Fruit fly (Drosophila melanogaster) whole organism, embryonic: ENCODE data around the gene Gss1.

Source experiments
- Aef1 ChIP-seq: fragments of 200-800 bp; sonication (Bioruptor generic); IDR thresholded peaks from 3 replicates; pipeline ENCODE4 v1.3.6; 2022; ENCODE audit warnings: missing biosample characterization, missing genetic modification characterization
- CG1024 ChIP-seq: fragments of 200-800 bp; sonication (Bioruptor generic); IDR thresholded peaks from 2 replicates; pipeline ENCODE4 v1.3.6; 2022; ENCODE audit warnings: missing biosample characterization, missing genetic modification characterization
- CG10274 ChIP-seq: fragments of 200-800 bp; sonication (Bioruptor generic); optimal IDR thresholded peaks from 3 replicates; lab custom pipeline; 2017; ENCODE audit warnings: missing biosample characterization, mild to moderate bottlenecking, missing genetic modification characterization
- CG11696 ChIP-seq: fragments of 200-800 bp; sonication (Bioruptor generic); IDR thresholded peaks from 2 replicates; pipeline ENCODE4 v1.3.6; 2022; ENCODE audit warnings: missing biosample characterization, missing genetic modification characterization
- CG12236 ChIP-seq: fragments of 200-800 bp; sonication (Bioruptor generic); optimal IDR thresholded peaks from 2 replicates; lab custom pipeline; 2016; ENCODE audit warnings: missing biosample characterization, missing genetic modification characterization
- CG12299 ChIP-seq: fragments of 200-800 bp; sonication (Bioruptor generic); optimal IDR thresholded peaks from 2 replicates; lab custom pipeline; 2018; ENCODE audit warnings: missing biosample characterization, mild to moderate bottlenecking, missing genetic modification characterization
- CG12769 ChIP-seq: fragments of 200-800 bp; sonication (Bioruptor generic); optimal IDR thresholded peaks from 2 replicates; lab custom pipeline; 2019; ENCODE audit warnings: missing biosample characterization, mild to moderate bottlenecking, missing genetic modification characterization, moderate library complexity
- CG13296 ChIP-seq: fragments of 200-800 bp; sonication (Bioruptor generic); optimal IDR thresholded peaks from 3 replicates; lab custom pipeline; 2018; ENCODE audit warnings: missing biosample characterization, mild to moderate bottlenecking, missing genetic modification characterization
- CG13424 ChIP-seq: fragments of 200-800 bp; sonication (Bioruptor generic); optimal IDR thresholded peaks from 2 replicates; lab custom pipeline; 2019; ENCODE audit warnings: missing biosample characterization, mild to moderate bottlenecking, missing genetic modification characterization, moderate library complexity
- CG16813 ChIP-seq: fragments of 200-800 bp; sonication (Bioruptor generic); IDR thresholded peaks from 3 replicates; pipeline ENCODE4 v1.3.6; 2022; ENCODE audit warnings: missing biosample characterization, missing genetic modification characterization; ENCODE audit not compliant: partially characterized antibody
- CG16863 ChIP-seq: fragments of 200-800 bp; sonication (Bioruptor generic); optimal IDR thresholded peaks from 3 replicates; lab custom pipeline; 2016; ENCODE audit warnings: missing biosample characterization, missing genetic modification characterization
- CG17328 ChIP-seq: fragments of 200-800 bp; sonication (Bioruptor generic); IDR thresholded peaks from 2 replicates; pipeline ENCODE4 v1.3.6; 2022; ENCODE audit warnings: missing biosample characterization, missing genetic modification characterization
- CG17385 ChIP-seq: fragments of 200-800 bp; sonication (Bioruptor generic); optimal IDR thresholded peaks from 3 replicates; lab custom pipeline; 2018; ENCODE audit warnings: missing biosample characterization, mild to moderate bottlenecking, missing genetic modification characterization
- CG2889 ChIP-seq: fragments of 200-800 bp; sonication (Bioruptor generic); IDR thresholded peaks from 3 replicates; pipeline ENCODE4 v1.3.6; 2022; ENCODE audit warnings: missing biosample characterization, missing genetic modification characterization
- CG31388 ChIP-seq: fragments of 200-800 bp; sonication (Bioruptor generic); optimal IDR thresholded peaks from 2 replicates; lab custom pipeline; 2016; ENCODE audit warnings: missing biosample characterization, missing genetic modification characterization
- CG3407 ChIP-seq: fragments of 200-800 bp; sonication (Bioruptor generic); optimal IDR thresholded peaks from 2 replicates; lab custom pipeline; 2018; ENCODE audit warnings: missing biosample characterization, mild to moderate bottlenecking, missing genetic modification characterization
- CG3995 ChIP-seq: fragments of 200-800 bp; sonication (Bioruptor generic); optimal IDR thresholded peaks from 3 replicates; lab custom pipeline; 2016; ENCODE audit warnings: missing biosample characterization, missing genetic modification characterization
- CG6254 ChIP-seq: fragments of 200-800 bp; sonication (Bioruptor generic); optimal IDR thresholded peaks from 3 replicates; lab custom pipeline; 2017; ENCODE audit warnings: mild to moderate bottlenecking, missing biosample characterization, missing genetic modification reagents, missing genetic modification characterization
- CG6813 ChIP-seq: fragments of 200-800 bp; sonication (Bioruptor generic); optimal IDR thresholded peaks from 2 replicates; lab custom pipeline; 2017; ENCODE audit warnings: missing biosample characterization, missing genetic modification characterization, mild to moderate bottlenecking, moderate library complexity, missing genetic modification reagents
- CG9609 ChIP-seq: fragments of 200-800 bp; sonication (Bioruptor generic); optimal IDR thresholded peaks from 3 replicates; lab custom pipeline; 2016; ENCODE audit warnings: missing biosample characterization, missing genetic modification characterization
- Deaf1 ChIP-seq: fragments of 200-800 bp; optimal IDR thresholded peaks from 3 replicates; lab custom pipeline; 2019; ENCODE audit warnings: missing biosample characterization, mild to moderate bottlenecking, missing genetic modification characterization, moderate library complexity
- Dref ChIP-seq: fragments of 200-800 bp; sonication (Bioruptor generic); IDR thresholded peaks from 2 replicates; pipeline ENCODE4 v1.3.6; 2022; ENCODE audit warnings: missing biosample characterization, missing genetic modification characterization
- Gsc ChIP-seq: fragments of 200-800 bp; sonication (Bioruptor generic); IDR thresholded peaks from 2 replicates; pipeline ENCODE4 v1.3.6; 2022; ENCODE audit warnings: missing biosample characterization, missing genetic modification characterization
- Hand ChIP-seq: fragments of 200-800 bp; sonication (Bioruptor generic); optimal IDR thresholded peaks from 2 replicates; lab custom pipeline; 2017; ENCODE audit warnings: mild to moderate bottlenecking, missing biosample characterization, missing genetic modification reagents, missing genetic modification characterization
- HmgZ ChIP-seq: fragments of 200-800 bp; sonication (Bioruptor generic); optimal IDR thresholded peaks from 2 replicates; lab custom pipeline; 2018; ENCODE audit warnings: missing biosample characterization, mild to moderate bottlenecking, missing genetic modification characterization
- MBD-R2 ChIP-seq: fragments of 200-800 bp; sonication (Bioruptor generic); IDR thresholded peaks from 2 replicates; pipeline ENCODE4 v1.3.6; 2022; ENCODE audit warnings: missing biosample characterization, missing genetic modification characterization
- Meics ChIP-seq: fragments of 200-800 bp; sonication (Bioruptor generic); optimal IDR thresholded peaks from 2 replicates; lab custom pipeline; 2017; ENCODE audit warnings: missing biosample characterization, mild to moderate bottlenecking, missing genetic modification characterization
- NFAT ChIP-seq: fragments of 200-800 bp; sonication (Bioruptor generic); IDR thresholded peaks from 2 replicates; pipeline ENCODE4 v1.3.6; 2022; ENCODE audit warnings: missing biosample characterization, missing genetic modification characterization
- Side ChIP-seq: fragments of 200-800 bp; sonication (Bioruptor generic); optimal IDR thresholded peaks from 2 replicates; lab custom pipeline; 2016; ENCODE audit warnings: missing biosample characterization, missing genetic modification characterization
- Sry-β ChIP-seq: fragments of 200-800 bp; sonication (Bioruptor generic); optimal IDR thresholded peaks from 2 replicates; lab custom pipeline; 2018; ENCODE audit warnings: missing biosample characterization, mild to moderate bottlenecking, missing genetic modification characterization, moderate library complexity
- Xrp1 ChIP-seq: fragments of 200-800 bp; sonication (Bioruptor generic); IDR thresholded peaks from 2 replicates; pipeline ENCODE4 v1.3.6; 2022; ENCODE audit warnings: missing biosample characterization, missing genetic modification characterization
- al ChIP-seq: fragments of 200-800 bp; sonication (Bioruptor generic); IDR thresholded peaks from 2 replicates; pipeline ENCODE4 v1.3.6; 2022; ENCODE audit warnings: missing biosample characterization, missing genetic modification characterization
- ash1 ChIP-seq: fragments of 200-800 bp; sonication (Bioruptor generic); optimal IDR thresholded peaks from 2 replicates; lab custom pipeline; 2018; ENCODE audit warnings: missing biosample characterization, mild to moderate bottlenecking, missing genetic modification characterization
- bab2 ChIP-seq: fragments of 200-800 bp; sonication (Bioruptor generic); optimal IDR thresholded peaks from 2 replicates; lab custom pipeline; 2016; ENCODE audit warnings: missing biosample characterization, missing genetic modification characterization
- ci ChIP-seq: fragments of 200-800 bp; sonication (Bioruptor generic); IDR thresholded peaks from 3 replicates; pipeline ENCODE4 v1.3.6; 2022; ENCODE audit warnings: missing biosample characterization, missing genetic modification characterization
- croc ChIP-seq: fragments of 200-800 bp; sonication (Bioruptor generic); conservative IDR thresholded peaks from 3 replicates; pipeline ENCODE4 v1.3.6; 2022; ENCODE audit warnings: missing biosample characterization, missing genetic modification characterization
- cwo ChIP-seq: fragments of 200-800 bp; sonication (Bioruptor generic); optimal IDR thresholded peaks from 3 replicates; lab custom pipeline; 2017; ENCODE audit warnings: missing biosample characterization, missing genetic modification characterization, mild to moderate bottlenecking, moderate library complexity, missing genetic modification reagents
- dpn ChIP-seq, 2 experiments: fragments of 200-800 bp; sonication (Bioruptor generic); optimal IDR thresholded peaks; 3 replicates each; lab custom pipeline; 2016; ENCODE audit warnings: missing biosample characterization in 2 of 2, missing genetic modification characterization in 2 of 2
- eyg ChIP-seq: fragments of 200-800 bp; sonication (Bioruptor generic); optimal IDR thresholded peaks from 3 replicates; lab custom pipeline; 2016; ENCODE audit warnings: missing biosample characterization, missing genetic modification characterization
- fd102C ChIP-seq: fragments of 200-800 bp; sonication (Bioruptor generic); optimal IDR thresholded peaks from 2 replicates; lab custom pipeline; 2018; ENCODE audit warnings: missing biosample characterization, mild to moderate bottlenecking, missing genetic modification characterization, moderate library complexity
- gcm ChIP-seq: fragments of 200-800 bp; sonication (Bioruptor generic); optimal IDR thresholded peaks from 2 replicates; lab custom pipeline; 2019; ENCODE audit warnings: missing biosample characterization, mild to moderate bottlenecking, missing genetic modification characterization, moderate library complexity
- hbn ChIP-seq: fragments of 200-800 bp; sonication (Bioruptor generic); IDR thresholded peaks from 2 replicates; pipeline ENCODE4 v1.3.6; 2022; ENCODE audit warnings: missing biosample characterization, missing genetic modification characterization; ENCODE audit not compliant: partially characterized antibody
- ind ChIP-seq: fragments of 200-800 bp; sonication (Bioruptor generic); optimal IDR thresholded peaks from 3 replicates; lab custom pipeline; 2016; ENCODE audit warnings: missing biosample characterization, missing genetic modification characterization
- kay ChIP-seq: fragments of 200-800 bp; sonication (Bioruptor generic); optimal IDR thresholded peaks from 2 replicates; lab custom pipeline; 2016; ENCODE audit warnings: missing biosample characterization, missing genetic modification characterization
- knrl ChIP-seq: fragments of 200-800 bp; sonication (Bioruptor generic); IDR thresholded peaks from 3 replicates; pipeline ENCODE4 v1.3.6; 2022; ENCODE audit warnings: missing biosample characterization, missing genetic modification characterization; ENCODE audit not compliant: partially characterized antibody
- lab ChIP-seq: fragments of 200-800 bp; sonication (Bioruptor generic); optimal IDR thresholded peaks from 3 replicates; lab custom pipeline; 2017; ENCODE audit warnings: missing biosample characterization, missing genetic modification characterization, mild to moderate bottlenecking, moderate library complexity, missing genetic modification reagents
- maf-S ChIP-seq: fragments of 200-800 bp; sonication (Bioruptor generic); optimal IDR thresholded peaks from 2 replicates; lab custom pipeline; 2016; ENCODE audit warnings: missing biosample characterization, missing genetic modification characterization
- sima ChIP-seq: fragments of 200-800 bp; sonication (Bioruptor generic); optimal IDR thresholded peaks from 2 replicates; lab custom pipeline; 2016; ENCODE audit warnings: missing biosample characterization, missing genetic modification characterization
- slp2 ChIP-seq: fragments of 200-800 bp; sonication (Bioruptor generic); optimal IDR thresholded peaks from 2 replicates; lab custom pipeline; 2016; ENCODE audit warnings: missing biosample characterization, missing genetic modification characterization
- sr ChIP-seq: fragments of 200-800 bp; sonication (Bioruptor generic); IDR thresholded peaks from 3 replicates; pipeline ENCODE4 v1.3.6; 2022; ENCODE audit warnings: missing biosample characterization, missing genetic modification characterization
- tin ChIP-seq: fragments of 200-800 bp; sonication (Bioruptor generic); optimal IDR thresholded peaks from 3 replicates; lab custom pipeline; 2016; ENCODE audit warnings: missing biosample characterization, missing genetic modification characterization
- zen2 ChIP-seq: fragments of 200-800 bp; sonication (Bioruptor generic); IDR thresholded peaks from 3 replicates; pipeline ENCODE4 v1.3.6; 2022; ENCODE audit warnings: missing biosample characterization, missing genetic modification characterization; ENCODE audit not compliant: partially characterized antibody

Gss1 gene

dm6 chrX:17841923-17842322 is 47.4 kb upstream of the Gss1 start, which contains the start of gene Taf9 (continued):
- TF ChIP-seq cwo (GFP tag; lab: Kevin White, UChicago) (no peak), HmgZ (tag; lab: Kevin White, UChicago) (peak; percentile 16), CG2889 (GFP tag; lab: Robert Waterston, UW) (no peak), CG12299 (tag; lab: Kevin White, UChicago) (no peak), Gsc (no peak), ci (GFP tag; lab: Robert Waterston, UW) (no peak), CG13424 (tag; lab: Kevin White, UChicago) (no peak), CG16813 (peak; percentile 89), MBD-R2 (GFP tag; lab: Robert Waterston, UW) (peak; percentile 82), fd102C (GFP tag; lab: Kevin White, UChicago) (no peak), CG11696 (GFP tag; lab: Robert Waterston, UW) (no peak), hbn (GFP tag; lab: Robert Waterston, UW) (peak; percentile 90), CG9609 (GFP tag; lab: Kevin White, UChicago) (no peak), croc (GFP tag; lab: Robert Waterston, UW) (no peak), sr (GFP tag; lab: Robert Waterston, UW) (no peak), slp2 (GFP tag; lab: Kevin White, UChicago) (no peak), CG3995 (GFP tag; lab: Kevin White, UChicago) (no peak), sima (GFP tag; lab: Kevin White, UChicago) (no peak), Deaf1 (tag; lab: Kevin White, UChicago) (no peak), Dref (GFP tag; lab: Robert Waterston, UW) (peak; percentile 95), Hand (GFP tag; lab: Kevin White, UChicago) (no peak), maf-S (no peak), Sry-β (no peak), dpn (GFP tag; optimal IDR thresholded peaks at IDR 0.05; lab: Kevin White, UChicago) (no peak), ash1 (GFP tag; lab: Kevin White, UChicago) (no peak), CG3407 (GFP tag; lab: Kevin White, UChicago) (no peak), CG12769 (tag; lab: Kevin White, UChicago) (no peak), CG1024 (GFP tag; lab: Robert Waterston, UW) (no peak), CG10274 (GFP tag; lab: Kevin White, UChicago) (no peak), Side (GFP tag; lab: Kevin White, UChicago) (no peak), zen2 (GFP tag; lab: Robert Waterston, UW) (peak; percentile 91), CG12236 (GFP tag; lab: Kevin White, UChicago) (no peak), gcm (GFP tag; lab: Kevin White, UChicago) (no peak), lab (no peak), Meics (GFP tag; lab: Kevin White, UChicago) (no peak), CG13296 (GFP tag; lab: Kevin White, UChicago) (no peak), Aef1 (GFP tag; lab: Robert Waterston, UW) (no peak), NFAT (peak; percentile 67), ind (GFP tag; lab: Kevin White, UChicago) (no peak), CG6813 (GFP tag; lab: Kevin White, UChicago) (no peak), tin (GFP tag; lab: Kevin White, UChicago) (no peak), CG17328 (GFP tag; lab: Robert Waterston, UW) (no peak), al (GFP tag; lab: Robert Waterston, UW) (no peak), CG16863 (no peak), bab2 (no peak), CG17385 (GFP tag; lab: Kevin White, UChicago) (no peak), kay (GFP tag; lab: Kevin White, UChicago) (no peak), CG6254 (GFP tag; lab: Kevin White, UChicago) (no peak), Xrp1 (GFP tag; lab: Robert Waterston, UW) (no peak), eyg (GFP tag; lab: Kevin White, UChicago) (no peak), knrl (peak; percentile 81), CG31388 (no peak)
